Worm (Caenorhabditis elegans): ENCODE measurements around the gene eps-8.

ce11 chrIV:14894339-14894738, 15.1 kb downstream of the eps-8 start:
- no peak for TF ChIP-seq R02D3.7 (tag; optimal IDR thresholded peaks at IDR 0.05)
- no peak for TF ChIP-seq ztf-11 (tag; optimal IDR thresholded peaks at IDR 0.05)
- no peak for TF ChIP-seq daf-8 (GFP tag; IDR thresholded peaks at IDR 0.05)
- TF ChIP-seq nhr-28 (tag; optimal IDR thresholded peaks at IDR 0.05) = no peak
- TF ChIP-seq nhr-6 (tag; optimal IDR thresholded peaks at IDR 0.05) = no peak
- TF ChIP-seq unc-62 (GFP tag; optimal IDR thresholded peaks at IDR 0.05 in 1 of 2) = peak in 1 of 2 experiments; percentile 98
- TF ChIP-seq unc-62 (tag; optimal IDR thresholded peaks at IDR 0.05) = no peak
- TF ChIP-seq daf-12 (tag; optimal IDR thresholded peaks at IDR 0.05) = no peak

All from whole organism, L4 larva.